Worm (Caenorhabditis elegans): Measurements from ENCODE around the gene sdz-1.

The sdz-1 gene

ce11 chrIII:8741276-8741860 lies 41.2 kb upstream of the sdz-1 start, which contains the start of gene pdhk-2 (continued):
- TF ChIP-seq zfp-2 (tag; optimal IDR thresholded peaks at IDR 0.05), result no peak
- TF ChIP-seq daf-12 (tag; optimal IDR thresholded peaks at IDR 0.05), result no peak
- peak; percentile 65 for TF ChIP-seq spr-3 (GFP tag; optimal IDR thresholded peaks at IDR 0.05)
- TF ChIP-seq arid-1 (GFP tag; conservative IDR thresholded peaks at IDR 0.05), result peak; percentile 91
- TF ChIP-seq mxl-2 (GFP tag; conservative IDR thresholded peaks at IDR 0.05), result no peak
- TF ChIP-seq snpc-4 (tag; optimal IDR thresholded peaks at IDR 0.05), result no peak
- TF ChIP-seq zip-11 (GFP tag; IDR thresholded peaks at IDR 0.05), result no peak
- peak; percentile 55; the same call in 1 of the 2 replicates for TF ChIP-seq lin-1 (GFP tag; IDR thresholded peaks at IDR 0.05)
- TF ChIP-seq lin-29 (GFP tag; IDR thresholded peaks at IDR 0.05), result peak; percentile 79
- TF ChIP-seq hlh-11 (tag; optimal IDR thresholded peaks at IDR 0.05), result peak; percentile 94
- TF ChIP-seq Y75B8A.6 (GFP tag; IDR thresholded peaks at IDR 0.05), result no peak
- TF ChIP-seq unc-62 (GFP tag; optimal IDR thresholded peaks at IDR 0.05 in 1 of 2), result peak in 1 of 2 experiments; percentile 98
- TF ChIP-seq unc-62 (tag; optimal IDR thresholded peaks at IDR 0.05), result no peak
- peak; percentile 53 for TF ChIP-seq unc-130 (GFP tag; optimal IDR thresholded peaks at IDR 0.05)
- TF ChIP-seq ceh-82 (tag; optimal IDR thresholded peaks at IDR 0.05), result no peak
- TF ChIP-seq ZK337.2 (GFP tag; IDR thresholded peaks at IDR 0.05), result 0 out of 2 replicates have a peak, but pooled peaks have one; percentile 44
- TF ChIP-seq lir-3 (tag; optimal IDR thresholded peaks at IDR 0.05), result peak; percentile 43
- TF ChIP-seq php-3 (GFP tag; IDR thresholded peaks at IDR 0.05), result 0 out of 2 replicates have a peak, but pooled peaks have one; percentile 57
- no peak for TF ChIP-seq sdz-12 (GFP tag; optimal IDR thresholded peaks at IDR 0.05)
- TF ChIP-seq Y105C5A.15 (GFP tag; IDR thresholded peaks at IDR 0.05), result no peak
- peak; percentile 67; the same call in 1 of the 2 replicates for TF ChIP-seq Y48G9A.11 (GFP tag; IDR thresholded peaks at IDR 0.05)
- TF ChIP-seq skn-1 (tag; optimal IDR thresholded peaks at IDR 0.05), result no peak
- TF ChIP-seq ceh-44 (GFP tag; IDR thresholded peaks at IDR 0.05), result 0 out of 2 replicates have a peak, but pooled peaks have one; percentile 43
- TF ChIP-seq nhr-41 (GFP tag; IDR thresholded peaks at IDR 0.05), result no peak
- TF ChIP-seq hif-1 (tag; optimal IDR thresholded peaks at IDR 0.05), result peak; percentile 46 to 87
- TF ChIP-seq dmd-6 (GFP tag; IDR thresholded peaks at IDR 0.05), result peak; percentile 94
- peak; percentile 87 for TF ChIP-seq mxl-3 (GFP tag; optimal IDR thresholded peaks at IDR 0.05)
- TF ChIP-seq daf-16 (GFP tag; optimal IDR thresholded peaks at IDR 0.05), result peak in 1 of 2 experiments; percentile 74
- peak; percentile 68 for TF ChIP-seq daf-16 (tag; optimal IDR thresholded peaks at IDR 0.05)
- TF ChIP-seq daf-8 (GFP tag; IDR thresholded peaks at IDR 0.05), result no peak
- peak; percentile 61; the same call in 1 of the 2 replicates for TF ChIP-seq dmd-8 (GFP tag; IDR thresholded peaks at IDR 0.05)
- TF ChIP-seq ztf-11 (tag; optimal IDR thresholded peaks at IDR 0.05), result no peak
- TF ChIP-seq vab-7 (GFP tag; IDR thresholded peaks at IDR 0.05), result 0 out of 2 replicates have a peak, but pooled peaks have one; percentile 51
- peak; percentile 68 for TF ChIP-seq F10B5.3 (tag; optimal IDR thresholded peaks at IDR 0.05)
- TF ChIP-seq mdt-29 (GFP tag; IDR thresholded peaks at IDR 0.05), result peak; percentile 68; the same call in 1 of the 2 replicates
- TF ChIP-seq zip-2 (tag; optimal IDR thresholded peaks at IDR 0.05), result peak; percentile 65
- peak in 1 of 2 experiments; percentile 82 for TF ChIP-seq mdl-1 (tag; optimal IDR thresholded peaks at IDR 0.05)
- no peak for TF ChIP-seq fos-1 (tag; optimal IDR thresholded peaks at IDR 0.05)
- peak; percentile 72 for TF ChIP-seq nhr-11 (tag; optimal IDR thresholded peaks at IDR 0.05)
- peak; percentile 76; the same call in 1 of the 2 replicates for TF ChIP-seq nhr-42 (GFP tag; IDR thresholded peaks at IDR 0.05)
- TF ChIP-seq zfp-3 (GFP tag; conservative IDR thresholded peaks at IDR 0.05), result peak; percentile 92
- TF ChIP-seq hlh-30 (tag; optimal IDR thresholded peaks at IDR 0.05; ENCODE audit: insufficient read depth), result peak; percentile 87
- TF ChIP-seq F37D6.2 (tag; optimal IDR thresholded peaks at IDR 0.05), result peak; percentile 88
- TF ChIP-seq nhr-237 (tag; optimal IDR thresholded peaks at IDR 0.05), result no peak
- TF ChIP-seq rbr-2 (tag; optimal IDR thresholded peaks at IDR 0.05), result peak; percentile 90
- peak; percentile 59 for TF ChIP-seq fkh-10 (GFP tag; optimal IDR thresholded peaks at IDR 0.05)
- no peak for TF ChIP-seq tag-97 (GFP tag; IDR thresholded peaks at IDR 0.05)
- no peak for TF ChIP-seq cey-2 (tag; optimal IDR thresholded peaks at IDR 0.05; ENCODE audit: borderline replicate concordance, insufficient read depth)
- TF ChIP-seq tra-1 (GFP tag; IDR thresholded peaks at IDR 0.05), result peak; percentile 59; the same call in 1 of the 2 replicates
- TF ChIP-seq ceh-32 (tag; optimal IDR thresholded peaks at IDR 0.05; ENCODE audit: poor library complexity), result peak; percentile 44
